Fruit fly (Drosophila melanogaster) whole organism, pupa: Measurements from ENCODE around the gene mew.

ENCODE experiments used
- CG8159 ChIP-seq: fragments of 200-800 bp; sonication (Bioruptor generic); optimal IDR thresholded peaks from 3 replicates; lab custom pipeline; 2018; ENCODE audit warnings: missing biosample characterization, mild to moderate bottlenecking, missing genetic modification characterization, moderate library complexity
- CG9948 ChIP-seq: fragments of 200-800 bp; sonication (Bioruptor generic); optimal IDR thresholded peaks from 2 replicates; lab custom pipeline; 2018; ENCODE audit warnings: missing biosample characterization, mild to moderate bottlenecking, missing genetic modification characterization, moderate library complexity
- D1 ChIP-seq: fragments of 200-800 bp; sonication (Bioruptor generic); optimal IDR thresholded peaks from 2 replicates; lab custom pipeline; 2018; ENCODE audit warnings: missing biosample characterization, mild to moderate bottlenecking, missing genetic modification characterization, moderate library complexity
- Pif1B ChIP-seq: fragments of 200-800 bp; sonication (Bioruptor generic); optimal IDR thresholded peaks from 3 replicates; lab custom pipeline; 2016; ENCODE audit warnings: missing biosample characterization, missing genetic modification characterization
- gl ChIP-seq: fragments of 200-800 bp; sonication (Bioruptor generic); optimal IDR thresholded peaks from 2 replicates; lab custom pipeline; 2018; ENCODE audit warnings: missing biosample characterization, mild to moderate bottlenecking, missing genetic modification characterization

DNA sequence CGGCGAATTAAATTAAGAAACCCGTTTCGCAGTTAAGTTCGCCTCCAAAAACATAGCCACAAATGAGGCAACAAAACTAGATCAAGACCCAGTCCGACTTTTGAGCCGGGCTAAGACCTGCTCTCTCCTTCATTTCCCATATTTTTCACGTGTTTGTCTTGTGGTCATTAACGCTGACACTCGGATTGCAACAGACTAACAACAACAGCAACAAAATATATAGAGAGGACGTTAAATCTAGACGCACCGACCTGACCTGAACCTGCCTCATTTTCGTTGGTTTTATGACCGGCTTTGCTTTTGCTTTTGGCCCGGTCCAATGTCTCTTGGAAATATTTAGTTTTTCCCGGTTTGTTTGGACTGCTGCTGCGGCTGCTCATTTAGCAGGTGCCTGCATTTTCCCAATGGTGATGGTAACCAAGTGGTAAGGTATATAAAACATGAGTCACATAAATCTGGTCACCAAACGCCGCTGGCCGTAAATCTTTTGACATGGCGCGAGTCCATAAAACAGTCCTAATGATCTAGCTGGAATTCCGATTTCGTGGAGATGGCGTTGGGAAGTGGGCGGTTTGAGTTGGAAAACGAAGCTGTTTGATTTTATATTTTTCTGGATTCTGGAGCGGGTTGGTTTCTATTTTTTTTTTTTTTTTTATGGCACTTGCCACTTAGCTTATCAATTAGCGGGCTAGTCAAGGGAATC, 30.6 kb downstream of the mew start:
- TF ChIP-seq D1 (tag; lab: Kevin White, UChicago) (no peak), CG8159 (no peak), gl (no peak), CG9948 (tag; lab: Kevin White, UChicago) (no peak), Pif1B (GFP tag; lab: Kevin White, UChicago) (no peak)
